Worm (Caenorhabditis elegans) whole organism, L3 larva: ENCODE measurements around the gene npr-43.

Experiments
- fkh-10 ChIP-seq: sonication (generic microtip); optimal IDR thresholded peaks from 2 replicates; lab custom pipeline; 2017; ENCODE audit warnings: missing biosample characterization, missing genetic modification reagents, missing genetic modification characterization
- fos-1 ChIP-seq: fragments of 150-350 bp; optimal IDR thresholded peaks from 2 replicates; lab custom pipeline; 2014; ENCODE audit warnings: missing biosample characterization, missing genetic modification characterization
- hmg-11 ChIP-seq: sonication (generic microtip); optimal IDR thresholded peaks from 2 replicates; lab custom pipeline; 2016; ENCODE audit warnings: missing genetic modification characterization, missing compliant biosample characterization
- pha-4 ChIP-seq: fragments of 150-350 bp; optimal IDR thresholded peaks from 2 replicates; lab custom pipeline; 2014; ENCODE audit warnings: missing biosample characterization, missing genetic modification reagents, missing genetic modification characterization
- unc-39 ChIP-seq: sonication (generic microtip); optimal IDR thresholded peaks from 4 replicates; lab custom pipeline; 2017; ENCODE audit warnings: missing biosample characterization, missing genetic modification characterization

- TF ChIP-seq fkh-10 (GFP tag; lab: Kevin White, UChicago) (no peak), unc-39 (no peak), fos-1 (tag; lab: Kevin White, UChicago) (no peak), hmg-11 (tag; lab: Kevin White, UChicago) (no peak), pha-4 (no peak)
These were observed 16.9 kb downstream of the npr-43 start for ce11 chrV:14361973-14362372.
